Fruit fly (Drosophila melanogaster) whole organism, adult: ENCODE data around the gene Pif1B.

Source experiments
- CG11617 ChIP-seq: fragments of 200-800 bp; sonication (Bioruptor generic); optimal IDR thresholded peaks from 2 replicates; lab custom pipeline; 2017; ENCODE audit warnings: mild to moderate bottlenecking, missing biosample characterization, missing genetic modification reagents, missing genetic modification characterization
- CG12768 ChIP-seq: fragments of 200-800 bp; sonication (Bioruptor generic); optimal IDR thresholded peaks from 2 replicates; lab custom pipeline; 2017; ENCODE audit warnings: missing biosample characterization, missing genetic modification characterization, mild to moderate bottlenecking, moderate library complexity, missing genetic modification reagents
- CG14711 ChIP-seq: fragments of 200-800 bp; sonication (Bioruptor generic); optimal IDR thresholded peaks from 2 replicates; lab custom pipeline; 2018; ENCODE audit warnings: missing biosample characterization, mild to moderate bottlenecking, missing genetic modification characterization, moderate library complexity
- CG1620 ChIP-seq: fragments of 200-800 bp; sonication (Bioruptor generic); optimal IDR thresholded peaks from 2 replicates; lab custom pipeline; 2016; ENCODE audit warnings: missing biosample characterization, missing genetic modification characterization
- CG33017 ChIP-seq: fragments of 200-800 bp; sonication (Bioruptor generic); optimal IDR thresholded peaks from 2 replicates; lab custom pipeline; 2018; ENCODE audit warnings: missing biosample characterization, mild to moderate bottlenecking, missing genetic modification characterization, moderate library complexity
- CG5204 ChIP-seq: fragments of 200-800 bp; sonication (Bioruptor generic); optimal IDR thresholded peaks from 2 replicates; lab custom pipeline; 2016; ENCODE audit warnings: missing biosample characterization, missing genetic modification characterization
- CG7045 ChIP-seq: fragments of 200-800 bp; sonication (Bioruptor generic); optimal IDR thresholded peaks from 2 replicates; lab custom pipeline; 2017; ENCODE audit warnings: missing biosample characterization, mild to moderate bottlenecking, missing genetic modification characterization
- CG7101 ChIP-seq: fragments of 200-800 bp; sonication (Bioruptor generic); optimal IDR thresholded peaks from 2 replicates; lab custom pipeline; 2018; ENCODE audit warnings: missing biosample characterization, mild to moderate bottlenecking, missing genetic modification characterization, moderate library complexity
- Clk ChIP-seq: fragments of 200-800 bp; sonication (Bioruptor generic); optimal IDR thresholded peaks from 2 replicates; lab custom pipeline; 2017; ENCODE audit warnings: missing biosample characterization, missing genetic modification characterization
- Crg-1 ChIP-seq: fragments of 200-800 bp; sonication (Bioruptor generic); optimal IDR thresholded peaks from 2 replicates; lab custom pipeline; 2016; ENCODE audit warnings: missing biosample characterization, missing genetic modification characterization
- Hr96 ChIP-seq: fragments of 200-800 bp; sonication (Bioruptor generic); optimal IDR thresholded peaks from 2 replicates; lab custom pipeline; 2016; ENCODE audit warnings: missing biosample characterization, missing genetic modification characterization
- Mnt ChIP-seq: fragments of 200-800 bp; sonication (Bioruptor generic); optimal IDR thresholded peaks from 2 replicates; lab custom pipeline; 2016; ENCODE audit warnings: missing biosample characterization, mild to moderate bottlenecking, missing genetic modification characterization
- bab1 ChIP-seq: fragments of 200-800 bp; sonication (Bioruptor generic); optimal IDR thresholded peaks from 3 replicates; lab custom pipeline; 2019; ENCODE audit warnings: missing biosample characterization, mild to moderate bottlenecking, missing genetic modification characterization, moderate library complexity
- cic ChIP-seq: fragments of 200-800 bp; sonication (Bioruptor generic); optimal IDR thresholded peaks from 2 replicates; lab custom pipeline; 2017; ENCODE audit warnings: missing biosample characterization, mild to moderate bottlenecking, missing genetic modification characterization, moderate library complexity
- cnc ChIP-seq, 2 experiments: fragments of >200 bp; optimal IDR thresholded peaks; 2 replicates each; lab custom pipeline; 2017
- kay ChIP-seq: fragments of 200-800 bp; sonication (Bioruptor generic); peaks from one replicate; lab custom pipeline; 2016; ENCODE audit warnings: missing biosample characterization, missing genetic modification characterization, borderline replicate concordance
- ovo ChIP-seq: fragments of 200-800 bp; sonication (Bioruptor generic); optimal IDR thresholded peaks from 2 replicates; lab custom pipeline; 2016; ENCODE audit warnings: missing biosample characterization, missing genetic modification characterization
- pad ChIP-seq: fragments of 200-800 bp; sonication (Bioruptor generic); optimal IDR thresholded peaks from 3 replicates; lab custom pipeline; 2017; ENCODE audit warnings: missing biosample characterization, missing genetic modification characterization, mild to moderate bottlenecking, moderate library complexity, missing genetic modification reagents
- tj ChIP-seq: fragments of 200-800 bp; sonication (Bioruptor generic); optimal IDR thresholded peaks from 3 replicates; lab custom pipeline; 2017; ENCODE audit warnings: missing biosample characterization, mild to moderate bottlenecking, missing genetic modification characterization, moderate library complexity
- toe ChIP-seq: fragments of 200-800 bp; sonication (Bioruptor generic); optimal IDR thresholded peaks from 2 replicates; lab custom pipeline; 2016; ENCODE audit warnings: missing biosample characterization, missing genetic modification characterization

Gene Pif1B

dm6 chr3R:8801126-8801762 is at the start of gene Pif1B, which contains the start of the genes Pif1A and CCT7:
Pif1B (minus strand) TSS chr3R:8801176.
Pif1A (minus strand) TSS chr3R:8801176.
CCT7 (plus strand) TSS chr3R:8801564.
- TF ChIP-seq Crg-1 (GFP tag; lab: Kevin White, UChicago) (peak; percentile 18), Clk (no peak), pad (GFP tag; lab: Kevin White, UChicago) (peak; percentile 11), bab1 (GFP tag; lab: Kevin White, UChicago) (peak; percentile 48), Hr96 (GFP tag; lab: Kevin White, UChicago) (no peak), kay (peak; percentile 99), CG7045 (no peak), CG11617 (GFP tag; lab: Kevin White, UChicago) (peak; percentile 18), Mnt (GFP tag; lab: Kevin White, UChicago) (peak; percentile 81), CG5204 (GFP tag; lab: Kevin White, UChicago) (no peak), toe (GFP tag; lab: Kevin White, UChicago) (no peak), tj (GFP tag; lab: Kevin White, UChicago) (peak; percentile 5), ovo (no peak), CG1620 (GFP tag; lab: Kevin White, UChicago) (no peak)

dm6 chr3R:8850616-8851015 is 49.6 kb upstream of the Pif1B start:
- no peak for TF ChIP-seq Mnt (GFP tag; lab: Kevin White, UChicago)
- TF ChIP-seq CG5204 (GFP tag; lab: Kevin White, UChicago), result no peak
- no peak for TF ChIP-seq CG12768 (GFP tag; lab: Kevin White, UChicago)
- no peak for TF ChIP-seq CG14711
- TF ChIP-seq ovo, result no peak
- TF ChIP-seq CG7045, result no peak
- no peak for TF ChIP-seq kay
- TF ChIP-seq Hr96 (GFP tag; lab: Kevin White, UChicago), result no peak
- no peak for TF ChIP-seq cnc (optimal IDR thresholded peaks at IDR 0.05; lab: Kevin White, UChicago)
- TF ChIP-seq CG1620 (GFP tag; lab: Kevin White, UChicago), result no peak
- TF ChIP-seq Clk, result no peak

dm6 chr3R:8849373-8850228 is 48.6 kb upstream of the Pif1B start:
- TF ChIP-seq kay, result no peak
- TF ChIP-seq Mnt (GFP tag; lab: Kevin White, UChicago), result no peak
- no peak for TF ChIP-seq tj (GFP tag; lab: Kevin White, UChicago)
- no peak for TF ChIP-seq pad (GFP tag; lab: Kevin White, UChicago)
- no peak for TF ChIP-seq cic (GFP tag; lab: Kevin White, UChicago)
- no peak for TF ChIP-seq CG14711
- TF ChIP-seq CG1620 (GFP tag; lab: Kevin White, UChicago), result no peak
- no peak for TF ChIP-seq CG7045
- TF ChIP-seq CG7101 (tag; lab: Kevin White, UChicago), result no peak
- TF ChIP-seq bab1 (GFP tag; lab: Kevin White, UChicago), result no peak
- no peak for TF ChIP-seq Crg-1 (GFP tag; lab: Kevin White, UChicago)

- no peak for TF ChIP-seq Hr96 (GFP tag; lab: Kevin White, UChicago)
- peak; percentile 4 for TF ChIP-seq tj (GFP tag; lab: Kevin White, UChicago)
Measured at dm6 chr3R:8848190-8848589, 47.2 kb upstream of the Pif1B start.

dm6 chr3R:8847096-8847639 is 46.2 kb upstream of the Pif1B start:
- TF ChIP-seq bab1 (GFP tag; lab: Kevin White, UChicago), result peak; percentile 50
- TF ChIP-seq CG7101 (tag; lab: Kevin White, UChicago), result peak; percentile 28
- TF ChIP-seq cnc (optimal IDR thresholded peaks at IDR 0.05; lab: Kevin White, UChicago), result no peak
- TF ChIP-seq CG12768 (GFP tag; lab: Kevin White, UChicago), result no peak
- TF ChIP-seq tj (GFP tag; lab: Kevin White, UChicago), result peak; percentile 99
- no peak for TF ChIP-seq Clk
- no peak for TF ChIP-seq Hr96 (GFP tag; lab: Kevin White, UChicago)
- TF ChIP-seq cic (GFP tag; lab: Kevin White, UChicago), result no peak
- no peak for TF ChIP-seq Crg-1 (GFP tag; lab: Kevin White, UChicago)
- no peak for TF ChIP-seq CG33017 (tag; lab: Kevin White, UChicago)
- TF ChIP-seq CG14711, result peak; percentile 45
- TF ChIP-seq pad (GFP tag; lab: Kevin White, UChicago), result peak; percentile 37
- no peak for TF ChIP-seq Mnt (GFP tag; lab: Kevin White, UChicago)

dm6 chr3R:8846154-8846648 is 45.2 kb upstream of the Pif1B start:
- TF ChIP-seq Hr96 (GFP tag; lab: Kevin White, UChicago) (peak; percentile 3), CG5204 (GFP tag; lab: Kevin White, UChicago) (no peak), Crg-1 (GFP tag; lab: Kevin White, UChicago) (no peak), tj (GFP tag; lab: Kevin White, UChicago) (peak; percentile 58), toe (GFP tag; lab: Kevin White, UChicago) (no peak), CG11617 (GFP tag; lab: Kevin White, UChicago) (peak; percentile 6), CG7045 (peak; percentile 39), pad (GFP tag; lab: Kevin White, UChicago) (peak; percentile 7), ovo (peak; percentile 20), Clk (no peak), cnc (optimal IDR thresholded peaks at IDR 0.05; lab: Kevin White, UChicago) (no peak), CG12768 (GFP tag; lab: Kevin White, UChicago) (peak; percentile 44), CG33017 (tag; lab: Kevin White, UChicago) (peak; percentile 3), CG7101 (tag; lab: Kevin White, UChicago) (peak; percentile 58), CG1620 (GFP tag; lab: Kevin White, UChicago) (peak; percentile 16), bab1 (GFP tag; lab: Kevin White, UChicago) (peak; percentile 8), cic (GFP tag; lab: Kevin White, UChicago) (peak; percentile 49), Mnt (GFP tag; lab: Kevin White, UChicago) (peak; percentile 64), CG14711 (no peak), kay (no peak)
